Worm (Caenorhabditis elegans): Measurements from ENCODE around the gene F46F5.8.

DNA sequence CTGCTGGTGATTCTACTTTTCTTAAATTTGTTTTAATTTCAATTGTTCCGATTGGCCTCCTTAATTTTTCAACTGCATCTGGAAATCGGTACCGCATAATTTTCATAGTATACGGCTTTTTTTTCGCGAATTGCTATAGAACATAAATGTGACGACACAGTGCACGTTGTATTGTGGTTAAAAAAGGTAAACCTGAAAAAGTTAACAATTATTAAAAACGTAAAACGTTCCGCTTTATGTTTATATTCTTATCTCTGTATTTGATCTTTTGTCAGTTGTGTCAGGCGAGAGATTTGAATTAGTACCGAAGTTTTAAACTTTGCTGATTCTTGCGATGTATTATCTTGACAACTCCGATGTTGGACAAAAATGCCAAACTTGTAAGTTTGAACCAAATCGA is 40.1 kb upstream of the F46F5.8 start, which contains the start of gene Y46B2A.4:
- TF ChIP-seq nhr-11 (tag; optimal IDR thresholded peaks at IDR 0.05): no peak
- no peak for TF ChIP-seq ZK546.5 (tag; optimal IDR thresholded peaks at IDR 0.05)
- TF ChIP-seq unc-39 (tag; optimal IDR thresholded peaks at IDR 0.05): no peak
- TF ChIP-seq nhr-21 (tag; optimal IDR thresholded peaks at IDR 0.05): no peak
- no peak for TF ChIP-seq snpc-4 (tag; optimal IDR thresholded peaks at IDR 0.05)
- no peak for TF ChIP-seq ztf-11 (tag; optimal IDR thresholded peaks at IDR 0.05)
- no peak for TF ChIP-seq dmd-4 (tag; optimal IDR thresholded peaks at IDR 0.05)
- no peak for TF ChIP-seq ceh-16 (tag; optimal IDR thresholded peaks at IDR 0.05)
- no peak for TF ChIP-seq unc-62 (GFP tag; optimal IDR thresholded peaks at IDR 0.05)
- no peak for TF ChIP-seq elt-3 (tag; optimal IDR thresholded peaks at IDR 0.05)
- TF ChIP-seq F13H6.1 (tag; optimal IDR thresholded peaks at IDR 0.05): no peak
- TF ChIP-seq lsy-2 (tag; optimal IDR thresholded peaks at IDR 0.05): no peak
- no peak for TF ChIP-seq nhr-237 (tag; optimal IDR thresholded peaks at IDR 0.05)
- no peak for TF ChIP-seq nhr-6 (tag; optimal IDR thresholded peaks at IDR 0.05)

All from whole organism, L2 larva.